Worm (Caenorhabditis elegans) whole organism, L2 larva: ENCODE measurements around the gene K01A12.2.

Experiments used
- C34F6.9 ChIP-seq: fragments of 150-350 bp; optimal IDR thresholded peaks from 2 replicates; lab custom pipeline; 2014; ENCODE audit warnings: missing biosample characterization, missing genetic modification characterization
- F13H6.1 ChIP-seq: sonication (generic microtip); optimal IDR thresholded peaks from 2 replicates; lab custom pipeline; 2016; ENCODE audit warnings: missing genetic modification characterization, missing compliant biosample characterization
- R02D3.7 ChIP-seq: fragments of 150-350 bp; optimal IDR thresholded peaks from 2 replicates; lab custom pipeline; 2014; ENCODE audit warnings: missing biosample characterization, missing genetic modification characterization
- Y55F3AM.14 ChIP-seq: fragments of 200-800 bp; sonication (Bioruptor generic); optimal IDR thresholded peaks from 2 replicates; lab custom pipeline; 2018; ENCODE audit warnings: mild to moderate bottlenecking, missing genetic modification characterization, missing compliant biosample characterization
- alr-1 ChIP-seq: fragments of 150-350 bp; optimal IDR thresholded peaks from 2 replicates; lab custom pipeline; 2014; ENCODE audit warnings: missing biosample characterization, missing genetic modification characterization
- aly-2 ChIP-seq: fragments of 150-350 bp; optimal IDR thresholded peaks from 2 replicates; lab custom pipeline; 2014; ENCODE audit warnings: missing biosample characterization, missing genetic modification characterization
- blmp-1 ChIP-seq: sonication (generic microtip); optimal IDR thresholded peaks from 2 replicates; lab custom pipeline; 2017; ENCODE audit warnings: missing genetic modification characterization, mild to moderate bottlenecking, missing compliant biosample characterization, antibody characterized with exemption, moderate library complexity; ENCODE audit not compliant: insufficient read depth
- ceh-16 ChIP-seq: fragments of 150-350 bp; optimal IDR thresholded peaks from 2 replicates; lab custom pipeline; 2014; ENCODE audit warnings: missing biosample characterization, missing genetic modification characterization
- ceh-82 ChIP-seq: fragments of 150-350 bp; optimal IDR thresholded peaks from 2 replicates; lab custom pipeline; 2014; ENCODE audit warnings: missing biosample characterization, missing genetic modification characterization
- crh-2 ChIP-seq: sonication (generic microtip); optimal IDR thresholded peaks from 2 replicates; lab custom pipeline; 2017; ENCODE audit warnings: missing biosample characterization, missing genetic modification characterization
- dmd-4 ChIP-seq: sonication (generic microtip); optimal IDR thresholded peaks from 2 replicates; lab custom pipeline; 2017; ENCODE audit warnings: missing biosample characterization, missing genetic modification characterization
- egl-27 ChIP-seq: sonication (generic microtip); optimal IDR thresholded peaks from 3 replicates; lab custom pipeline; 2017; ENCODE audit warnings: missing biosample characterization, missing genetic modification reagents, missing genetic modification characterization
- elt-3 ChIP-seq: sonication (generic microtip); optimal IDR thresholded peaks from 2 replicates; lab custom pipeline; 2017; ENCODE audit warnings: missing biosample characterization, missing genetic modification characterization
- fos-1 ChIP-seq: fragments of 150-350 bp; optimal IDR thresholded peaks from 2 replicates; lab custom pipeline; 2014; ENCODE audit warnings: missing biosample characterization, missing genetic modification characterization
- gmeb-1 ChIP-seq: fragments of 150-350 bp; optimal IDR thresholded peaks from 2 replicates; lab custom pipeline; 2014; ENCODE audit warnings: missing biosample characterization, missing genetic modification characterization
- lin-13 ChIP-seq: fragments of 150-350 bp; optimal IDR thresholded peaks from 2 replicates; lab custom pipeline; 2014; ENCODE audit warnings: missing biosample characterization, missing genetic modification reagents, missing genetic modification characterization
- lin-39 ChIP-seq: fragments of 150-350 bp; optimal IDR thresholded peaks from 2 replicates; lab custom pipeline; 2014; ENCODE audit warnings: missing biosample characterization, missing genetic modification reagents, missing genetic modification characterization
- mab-5 ChIP-seq: fragments of 150-350 bp; optimal IDR thresholded peaks from 2 replicates; lab custom pipeline; 2014; ENCODE audit warnings: missing biosample characterization, missing genetic modification characterization
- mbf-1 ChIP-seq: sonication (generic microtip); optimal IDR thresholded peaks from 2 replicates; lab custom pipeline; 2017; ENCODE audit warnings: missing biosample characterization, missing genetic modification characterization
- mdl-1 ChIP-seq, 2 experiments: fragments of 150-350 bp in 1 of 2; sonication (generic microtip) in 1 of 2; optimal IDR thresholded peaks; 2 replicates each; lab custom pipeline; 2017; ENCODE audit warnings: missing biosample characterization in 2 of 2, missing genetic modification characterization in 2 of 2
- nhr-10 ChIP-seq: sonication (generic microtip); optimal IDR thresholded peaks from 2 replicates; lab custom pipeline; 2017; ENCODE audit warnings: missing biosample characterization, missing genetic modification characterization
- nhr-11 ChIP-seq: fragments of 150-350 bp; optimal IDR thresholded peaks from 2 replicates; lab custom pipeline; 2014; ENCODE audit warnings: missing biosample characterization, missing genetic modification characterization
- nhr-129 ChIP-seq: fragments of 150-350 bp; optimal IDR thresholded peaks from 2 replicates; lab custom pipeline; 2014; ENCODE audit warnings: missing biosample characterization, missing genetic modification characterization
- nhr-21 ChIP-seq: fragments of 150-350 bp; optimal IDR thresholded peaks from 2 replicates; lab custom pipeline; 2014; ENCODE audit warnings: missing biosample characterization, missing genetic modification characterization
- nhr-23 ChIP-seq: fragments of 150-350 bp; optimal IDR thresholded peaks from 2 replicates; lab custom pipeline; 2014; ENCODE audit warnings: missing biosample characterization, missing genetic modification reagents, missing genetic modification characterization
- nhr-237 ChIP-seq: fragments of 150-350 bp; optimal IDR thresholded peaks from 2 replicates; lab custom pipeline; 2014; ENCODE audit warnings: missing biosample characterization, missing genetic modification characterization
- nhr-25 ChIP-seq: fragments of 150-350 bp; sonication (generic microtip); optimal IDR thresholded peaks from 3 replicates; lab custom pipeline; 2014; ENCODE audit warnings: missing biosample characterization, missing genetic modification characterization
- nhr-6 ChIP-seq: fragments of 150-350 bp; optimal IDR thresholded peaks from 2 replicates; lab custom pipeline; 2014; ENCODE audit warnings: missing biosample characterization, missing genetic modification characterization
- peb-1 ChIP-seq: fragments of 150-350 bp; optimal IDR thresholded peaks from 2 replicates; lab custom pipeline; 2014; ENCODE audit warnings: missing biosample characterization, missing genetic modification characterization
- sem-4 ChIP-seq: fragments of 150-350 bp; optimal IDR thresholded peaks from 2 replicates; lab custom pipeline; 2014; ENCODE audit warnings: missing biosample characterization, missing genetic modification reagents, missing genetic modification characterization
- skn-1 ChIP-seq: sonication (generic microtip); optimal IDR thresholded peaks from 2 replicates; lab custom pipeline; 2017; ENCODE audit warnings: missing biosample characterization, missing genetic modification characterization
- sma-3 ChIP-seq: sonication (generic microtip); optimal IDR thresholded peaks from 2 replicates; lab custom pipeline; 2016; ENCODE audit warnings: missing genetic modification reagents, missing genetic modification characterization, missing compliant biosample characterization
- sma-9 ChIP-seq, 2 experiments: fragments of 150-350 bp in 1 of 2; sonication (generic microtip) in 1 of 2; optimal IDR thresholded peaks; 2 replicates each; lab custom pipeline; 2014 to 2016; ENCODE audit warnings: missing genetic modification characterization in 2 of 2, mild to moderate bottlenecking in 1 of 2, missing biosample characterization in 1 of 2, missing compliant biosample characterization in 1 of 2, missing genetic modification reagents in 1 of 2, moderate library complexity in 1 of 2
- snpc-4 ChIP-seq: fragments of 150-350 bp; optimal IDR thresholded peaks from 2 replicates; lab custom pipeline; 2014; ENCODE audit warnings: missing biosample characterization, missing genetic modification characterization
- unc-39 ChIP-seq: fragments of 150-350 bp; optimal IDR thresholded peaks from 2 replicates; lab custom pipeline; 2014; ENCODE audit warnings: missing biosample characterization, missing genetic modification characterization
- zag-1 ChIP-seq: fragments of 150-350 bp; optimal IDR thresholded peaks from 2 replicates; lab custom pipeline; 2014; ENCODE audit warnings: missing biosample characterization, missing genetic modification characterization
- ztf-4 ChIP-seq: fragments of 150-350 bp; optimal IDR thresholded peaks from 2 replicates; lab custom pipeline; 2014; ENCODE audit warnings: missing biosample characterization, missing genetic modification characterization

K01A12.2 gene

ce11 chrX:8613053-8613452, at the start of gene K01A12.2:
K01A12.2 (plus strand) TSS chrX:8613353.
- TF ChIP-seq nhr-237 (tag; lab: Kevin White, UChicago) = no peak
- TF ChIP-seq nhr-11 (tag; lab: Kevin White, UChicago) = no peak
- TF ChIP-seq Y55F3AM.14 (GFP tag; lab: Kevin White, UChicago) = no peak
- TF ChIP-seq ceh-82 = no peak
- no peak for TF ChIP-seq skn-1 (tag; lab: Kevin White, UChicago)
- no peak for TF ChIP-seq peb-1
- TF ChIP-seq mab-5 (tag; lab: Kevin White, UChicago) = no peak
- TF ChIP-seq ztf-4 (tag; lab: Kevin White, UChicago) = no peak
- no peak for TF ChIP-seq mbf-1 (tag; lab: Kevin White, UChicago)

DNA sequence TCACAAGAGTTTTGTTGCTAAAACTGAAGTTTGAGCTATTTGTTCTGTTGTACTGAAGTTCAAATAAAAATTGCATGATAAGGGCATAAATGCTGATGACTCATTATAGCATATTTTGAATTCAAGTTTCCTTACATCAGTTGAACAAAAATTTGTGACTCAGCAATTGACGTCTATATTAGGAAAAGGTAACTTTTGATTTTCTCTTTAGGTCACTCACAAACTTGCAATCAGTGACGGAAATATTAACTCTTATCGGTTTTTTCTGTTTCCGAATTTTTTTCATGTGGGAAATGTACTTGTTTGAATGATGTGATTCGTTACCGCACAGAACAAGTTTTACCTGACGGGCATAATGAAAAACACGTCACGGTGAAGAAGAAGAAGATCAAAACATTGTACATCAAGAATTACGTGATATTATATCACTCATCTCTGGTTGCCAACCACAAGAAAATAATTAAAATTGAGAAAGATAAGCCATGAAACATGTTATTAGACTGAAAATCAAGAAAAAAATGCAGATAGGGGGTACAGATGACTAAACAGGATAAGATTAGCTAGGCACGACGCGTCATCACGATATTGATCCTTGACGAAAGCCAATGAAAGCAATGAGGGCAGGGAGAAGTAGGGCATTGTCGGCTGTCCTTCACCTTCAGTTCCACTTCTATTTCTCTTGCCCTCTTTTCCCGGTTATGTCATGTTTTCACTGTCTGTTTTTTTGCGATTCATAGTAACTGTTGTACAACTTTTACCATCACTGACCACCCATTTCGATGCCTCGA, 49.3 kb upstream of the K01A12.2 start:
- TF ChIP-seq fos-1 (tag; lab: Kevin White, UChicago) = peak; percentile 75
- no peak for TF ChIP-seq alr-1 (tag; lab: Kevin White, UChicago)
- peak; percentile 27 for TF ChIP-seq sma-3
- TF ChIP-seq lin-39 (tag; lab: Kevin White, UChicago) = no peak
- TF ChIP-seq nhr-11 (tag; lab: Kevin White, UChicago) = no peak

DNA sequence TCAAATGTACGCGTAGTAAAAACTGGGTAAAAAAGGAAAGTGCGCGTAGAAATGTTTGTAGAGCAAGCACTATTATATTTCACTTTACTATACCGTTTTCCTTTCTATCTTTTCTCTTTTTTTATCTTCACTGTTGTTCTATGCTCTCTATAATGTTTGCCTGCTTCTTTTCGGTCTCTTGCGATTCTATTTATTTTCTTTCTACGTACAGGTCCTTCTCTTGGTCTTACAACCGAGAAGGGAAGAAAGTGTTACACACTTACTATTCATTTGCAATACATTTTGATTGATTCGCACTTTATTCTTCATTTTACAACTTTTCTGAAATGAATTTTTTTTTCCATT, 48.7 kb upstream of the K01A12.2 start:
- TF ChIP-seq F13H6.1 (tag; lab: Kevin White, UChicago) = peak; percentile 31
- no peak for TF ChIP-seq nhr-129 (tag; lab: Kevin White, UChicago)
- TF ChIP-seq ztf-4 (tag; lab: Kevin White, UChicago) = no peak
- TF ChIP-seq ceh-16 = no peak
- no peak for TF ChIP-seq aly-2 (tag; lab: Kevin White, UChicago)
- TF ChIP-seq nhr-10 (tag; lab: Kevin White, UChicago) = no peak
- peak; percentile 11 for TF ChIP-seq sma-9 (GFP tag; optimal IDR thresholded peaks at IDR 0.05; lab: Kevin White, UChicago)
- TF ChIP-seq sma-9 (tag; optimal IDR thresholded peaks at IDR 0.05; lab: Kevin White, UChicago) = no peak
- no peak for TF ChIP-seq unc-39 (tag; lab: Kevin White, UChicago)
- no peak for TF ChIP-seq C34F6.9 (tag; lab: Kevin White, UChicago)
- no peak for TF ChIP-seq nhr-23 (tag; lab: Kevin White, UChicago)
- TF ChIP-seq nhr-25 = peak; percentile 5
- TF ChIP-seq nhr-21 (tag; lab: Kevin White, UChicago) = no peak
- TF ChIP-seq nhr-237 (tag; lab: Kevin White, UChicago) = no peak
- peak; percentile 54 for TF ChIP-seq fos-1 (tag; lab: Kevin White, UChicago)
- TF ChIP-seq lin-39 (tag; lab: Kevin White, UChicago) = no peak
- TF ChIP-seq snpc-4 (tag; lab: Kevin White, UChicago) = no peak
- TF ChIP-seq skn-1 (tag; lab: Kevin White, UChicago) = no peak
- TF ChIP-seq dmd-4 (tag; lab: Kevin White, UChicago) = no peak
- TF ChIP-seq ceh-82 = no peak
- TF ChIP-seq crh-2 (tag; lab: Kevin White, UChicago) = no peak
- TF ChIP-seq elt-3 = no peak
- peak; percentile 10 for TF ChIP-seq gmeb-1 (tag; lab: Kevin White, UChicago)
- no peak for TF ChIP-seq nhr-6 (tag; lab: Kevin White, UChicago)
- peak; percentile 67 for TF ChIP-seq blmp-1
- TF ChIP-seq sem-4 (tag; lab: Kevin White, UChicago) = no peak
- TF ChIP-seq lin-13 (GFP tag; lab: Kevin White, UChicago) = no peak
- no peak for TF ChIP-seq zag-1 (tag; lab: Kevin White, UChicago)

- TF ChIP-seq zag-1 (tag; lab: Kevin White, UChicago) (peak; percentile 6), egl-27 (no peak), unc-39 (tag; lab: Kevin White, UChicago) (no peak), R02D3.7 (tag; lab: Kevin White, UChicago) (no peak), alr-1 (tag; lab: Kevin White, UChicago) (no peak), nhr-129 (tag; lab: Kevin White, UChicago) (no peak), F13H6.1 (tag; lab: Kevin White, UChicago) (peak; percentile 87), mdl-1 (tag; optimal IDR thresholded peaks at IDR 0.05; lab: Kevin White, UChicago) (peak; percentile 32 to 60), sem-4 (tag; lab: Kevin White, UChicago) (peak; percentile 3), C34F6.9 (tag; lab: Kevin White, UChicago) (peak; percentile 25)
- TF ChIP-seq, all 48 proteins: peak for 5
These were observed 47.2 kb upstream of the K01A12.2 start for ce11 chrX:8565810-8566416.
